Fruit fly (Drosophila melanogaster) whole organism, embryonic: ENCODE measurements around the gene Notum.

Source experiments
- Ada2b ChIP-seq: fragments of 200-800 bp; sonication (Bioruptor generic); IDR thresholded peaks from 2 replicates; pipeline ENCODE4 v1.3.6; 2022; ENCODE audit warnings: missing biosample characterization, missing genetic modification characterization
- psq ChIP-seq: fragments of 200-800 bp; sonication (Bioruptor generic); optimal IDR thresholded peaks from 2 replicates; lab custom pipeline; 2017; ENCODE audit warnings: missing biosample characterization, missing genetic modification characterization

DNA sequence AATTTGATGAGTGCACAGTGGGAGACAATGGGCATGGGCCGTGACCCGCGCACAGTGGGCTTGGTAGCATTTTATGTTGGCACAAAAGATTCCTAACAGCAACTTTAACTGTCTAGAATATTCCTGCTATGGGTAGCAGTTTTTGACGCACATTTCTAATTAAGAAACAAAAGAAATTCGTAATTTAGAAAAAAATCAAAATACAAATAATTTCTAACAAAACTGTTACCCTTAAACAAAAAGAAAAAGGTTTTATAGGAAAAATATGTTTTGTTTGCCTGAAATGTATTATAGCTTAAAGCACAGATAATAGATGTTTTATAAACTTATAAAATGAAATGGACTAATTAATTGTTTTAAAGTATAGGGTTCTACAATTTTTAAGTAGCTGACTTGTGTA, 6.4 kb upstream of the Notum start:
- no peak for TF ChIP-seq Ada2b (GFP tag; lab: Robert Waterston, UW)
- TF ChIP-seq psq (GFP tag; lab: Kevin White, UChicago): no peak
